Fruit fly (Drosophila melanogaster) whole organism, embryonic: Measurements from ENCODE around the gene CG42854.
A peak's percentile ranks its signal among the peaks of the same experiment; 100 is the strongest.

Experiments used
- B-H2 ChIP-seq: fragments of 200-800 bp; sonication (Bioruptor generic); optimal IDR thresholded peaks from 2 replicates; lab custom pipeline; 2018; ENCODE audit warnings: missing biosample characterization, mild to moderate bottlenecking, missing genetic modification characterization
- CG10209 ChIP-seq: fragments of 200-800 bp; sonication (Bioruptor generic); optimal IDR thresholded peaks from 3 replicates; lab custom pipeline; 2017; ENCODE audit warnings: missing biosample characterization, mild to moderate bottlenecking, missing genetic modification characterization, missing genetic modification reagents
- CG10321 ChIP-seq: fragments of 200-800 bp; sonication (Bioruptor generic); IDR thresholded peaks from 2 replicates; pipeline ENCODE4 v1.3.6; 2022; ENCODE audit warnings: missing biosample characterization, missing genetic modification characterization
- CG11398 ChIP-seq: fragments of 200-800 bp; sonication (Bioruptor generic); optimal IDR thresholded peaks from 2 replicates; lab custom pipeline; 2016; ENCODE audit warnings: missing biosample characterization, missing genetic modification characterization
- CG11695 ChIP-seq: fragments of 200-800 bp; sonication (Bioruptor generic); IDR thresholded peaks from 3 replicates; pipeline ENCODE4 v1.3.6; 2022; ENCODE audit warnings: missing biosample characterization, missing genetic modification characterization
- CG12071 ChIP-seq: fragments of 200-800 bp; sonication (Bioruptor generic); optimal IDR thresholded peaks from 3 replicates; lab custom pipeline; 2018; ENCODE audit warnings: missing biosample characterization, mild to moderate bottlenecking, missing genetic modification characterization
- CG12104 ChIP-seq: fragments of 200-800 bp; sonication (Bioruptor generic); optimal IDR thresholded peaks from 3 replicates; lab custom pipeline; 2016; ENCODE audit warnings: missing biosample characterization, missing genetic modification characterization
- CG12659 ChIP-seq: fragments of 200-800 bp; sonication (Bioruptor generic); optimal IDR thresholded peaks from 3 replicates; lab custom pipeline; 2017; ENCODE audit warnings: mild to moderate bottlenecking, missing biosample characterization, missing genetic modification reagents, missing genetic modification characterization
- CG13296 ChIP-seq: fragments of 200-800 bp; sonication (Bioruptor generic); optimal IDR thresholded peaks from 3 replicates; lab custom pipeline; 2018; ENCODE audit warnings: missing biosample characterization, mild to moderate bottlenecking, missing genetic modification characterization
- CG13775 ChIP-seq: fragments of 200-800 bp; sonication (Bioruptor generic); optimal IDR thresholded peaks from 3 replicates; lab custom pipeline; 2017; ENCODE audit warnings: missing biosample characterization, mild to moderate bottlenecking, missing genetic modification characterization
- CG15011 ChIP-seq: fragments of 200-800 bp; sonication (Bioruptor generic); optimal IDR thresholded peaks from 3 replicates; lab custom pipeline; 2018; ENCODE audit warnings: missing biosample characterization, mild to moderate bottlenecking, missing genetic modification characterization
- CG17361 ChIP-seq: fragments of 200-800 bp; sonication (Bioruptor generic); IDR thresholded peaks from 3 replicates; pipeline ENCODE4 v1.3.6; 2022; ENCODE audit warnings: missing biosample characterization, missing genetic modification characterization
- CG18262 ChIP-seq: fragments of 200-800 bp; optimal IDR thresholded peaks from 3 replicates; lab custom pipeline; 2019; ENCODE audit warnings: missing biosample characterization, mild to moderate bottlenecking, missing genetic modification characterization, moderate library complexity
- CG18764 ChIP-seq: fragments of 200-800 bp; sonication (Bioruptor generic); optimal IDR thresholded peaks from 3 replicates; lab custom pipeline; 2016; ENCODE audit warnings: missing biosample characterization, missing genetic modification characterization
- CG2678 ChIP-seq: fragments of 200-800 bp; sonication (Bioruptor generic); optimal IDR thresholded peaks from 3 replicates; lab custom pipeline; 2019; ENCODE audit warnings: missing biosample characterization, mild to moderate bottlenecking, missing genetic modification characterization, moderate library complexity
- CG30020 ChIP-seq: fragments of 200-800 bp; optimal IDR thresholded peaks from 2 replicates; lab custom pipeline; 2019; ENCODE audit warnings: missing biosample characterization, mild to moderate bottlenecking, missing genetic modification characterization, moderate library complexity
- CG32772 ChIP-seq: fragments of 200-800 bp; sonication (Bioruptor generic); IDR thresholded peaks from 2 replicates; pipeline ENCODE4 v1.3.6; 2022; ENCODE audit warnings: missing biosample characterization, missing genetic modification characterization
- CG3281 ChIP-seq: fragments of 200-800 bp; sonication (Bioruptor generic); optimal IDR thresholded peaks from 3 replicates; lab custom pipeline; 2017; ENCODE audit warnings: missing biosample characterization, mild to moderate bottlenecking, missing genetic modification characterization
- CG34422 ChIP-seq: fragments of 200-800 bp; sonication (Bioruptor generic); IDR thresholded peaks from 3 replicates; pipeline ENCODE4 v1.3.6; 2022; ENCODE audit warnings: missing biosample characterization, missing genetic modification characterization
- CG3847 ChIP-seq: fragments of 200-800 bp; sonication (Bioruptor generic); IDR thresholded peaks from 2 replicates; pipeline ENCODE4 v1.3.6; 2022; ENCODE audit warnings: missing biosample characterization, missing genetic modification characterization
- CG4404 ChIP-seq: fragments of 200-800 bp; sonication (Bioruptor generic); IDR thresholded peaks from 2 replicates; pipeline ENCODE4 v1.3.6; 2022; ENCODE audit warnings: missing biosample characterization, missing genetic modification characterization
- CG6689 ChIP-seq: fragments of 200-800 bp; sonication (Bioruptor generic); IDR thresholded peaks from 2 replicates; pipeline ENCODE4 v1.3.6; 2022; ENCODE audit warnings: missing biosample characterization, missing genetic modification characterization
- CG7839 ChIP-seq: fragments of 200-800 bp; sonication (Bioruptor generic); optimal IDR thresholded peaks from 3 replicates; lab custom pipeline; 2018; ENCODE audit warnings: missing biosample characterization, mild to moderate bottlenecking, missing genetic modification characterization, moderate library complexity
- CG7963 ChIP-seq: fragments of 200-800 bp; sonication (Bioruptor generic); IDR thresholded peaks from 3 replicates; pipeline ENCODE4 v1.3.6; 2022; ENCODE audit warnings: missing biosample characterization, missing genetic modification characterization; ENCODE audit not compliant: partially characterized antibody
- Camta ChIP-seq: fragments of 200-800 bp; sonication (Bioruptor generic); optimal IDR thresholded peaks from 2 replicates; lab custom pipeline; 2016; ENCODE audit warnings: missing biosample characterization, missing genetic modification characterization
- D19B ChIP-seq: fragments of 200-800 bp; sonication (Bioruptor generic); optimal IDR thresholded peaks from 2 replicates; lab custom pipeline; 2017; ENCODE audit warnings: missing biosample characterization, mild to moderate bottlenecking, missing genetic modification characterization
- Elba2 ChIP-seq: fragments of 200-800 bp; sonication (Bioruptor generic); optimal IDR thresholded peaks from 3 replicates; lab custom pipeline; 2016; ENCODE audit warnings: missing biosample characterization, missing genetic modification characterization
- Ets65A ChIP-seq: fragments of 200-800 bp; sonication (Bioruptor generic); peaks from one replicate; lab custom pipeline; 2016; ENCODE audit warnings: missing biosample characterization, missing genetic modification characterization
- HHEX ChIP-seq: fragments of 200-800 bp; sonication (Bioruptor generic); optimal IDR thresholded peaks from 3 replicates; lab custom pipeline; 2017; ENCODE audit warnings: missing biosample characterization, mild to moderate bottlenecking, missing genetic modification characterization, missing genetic modification reagents
- Hey ChIP-seq: fragments of 200-800 bp; sonication (Bioruptor generic); optimal IDR thresholded peaks from 3 replicates; lab custom pipeline; 2018; ENCODE audit warnings: missing biosample characterization, mild to moderate bottlenecking, missing genetic modification characterization
- Med ChIP-seq: fragments of 200-800 bp; sonication (Bioruptor generic); peaks from one replicate; lab custom pipeline; 2016; ENCODE audit warnings: missing biosample characterization, missing genetic modification characterization, mild to moderate bottlenecking, inconsistent platforms, moderate library complexity
- Meics ChIP-seq: fragments of 200-800 bp; sonication (Bioruptor generic); optimal IDR thresholded peaks from 2 replicates; lab custom pipeline; 2017; ENCODE audit warnings: missing biosample characterization, mild to moderate bottlenecking, missing genetic modification characterization
- Pdp1 ChIP-seq, 2 experiments: fragments of 200-800 bp; sonication (Bioruptor generic); optimal IDR thresholded peaks; 3 replicates each; lab custom pipeline; 2016; ENCODE audit warnings: missing biosample characterization in 2 of 2, missing genetic modification characterization in 2 of 2, mild to moderate bottlenecking in 1 of 2, moderate library complexity in 1 of 2
- Ptx1 ChIP-seq: fragments of 200-800 bp; sonication (Bioruptor generic); IDR thresholded peaks from 2 replicates; pipeline ENCODE4 v1.3.6; 2022; ENCODE audit warnings: missing biosample characterization, missing genetic modification characterization
- Rfx ChIP-seq: fragments of 200-800 bp; sonication (Bioruptor generic); IDR thresholded peaks from 2 replicates; pipeline ENCODE4 v1.3.6; 2022; ENCODE audit warnings: missing biosample characterization, missing genetic modification characterization
- Six4 ChIP-seq: fragments of 200-800 bp; sonication (Bioruptor generic); optimal IDR thresholded peaks from 2 replicates; lab custom pipeline; 2016; ENCODE audit warnings: missing biosample characterization, missing genetic modification characterization
- Sry-β ChIP-seq: fragments of 200-800 bp; sonication (Bioruptor generic); optimal IDR thresholded peaks from 2 replicates; lab custom pipeline; 2018; ENCODE audit warnings: missing biosample characterization, mild to moderate bottlenecking, missing genetic modification characterization, moderate library complexity
- Trl ChIP-seq, 3 experiments: fragments of >200 bp in 2 of 3; fragments of 200-800 bp in 1 of 3; sonication (Bioruptor generic) in 1 of 3; optimal IDR thresholded peaks; 2 replicates in 1 of 3; 3 replicates in 2 of 3; lab custom pipeline; 2016 to 2017; ENCODE audit warnings: missing biosample characterization in 1 of 3, missing genetic modification characterization in 1 of 3
- Usf ChIP-seq: fragments of 200-800 bp; sonication (Bioruptor generic); optimal IDR thresholded peaks from 2 replicates; lab custom pipeline; 2017; ENCODE audit warnings: missing genotype, missing biosample characterization, missing genetic modification characterization
- Xbp1 ChIP-seq: fragments of 200-800 bp; sonication (Bioruptor generic); optimal IDR thresholded peaks from 3 replicates; lab custom pipeline; 2016; ENCODE audit warnings: missing biosample characterization, mild to moderate bottlenecking, missing genetic modification characterization
- al ChIP-seq: fragments of 200-800 bp; sonication (Bioruptor generic); IDR thresholded peaks from 2 replicates; pipeline ENCODE4 v1.3.6; 2022; ENCODE audit warnings: missing biosample characterization, missing genetic modification characterization
- ato ChIP-seq: fragments of 200-800 bp; sonication (Bioruptor generic); IDR thresholded peaks from 2 replicates; pipeline ENCODE4 v1.3.6; 2022; ENCODE audit warnings: missing biosample characterization, missing genetic modification characterization; ENCODE audit not compliant: partially characterized antibody
- bsh ChIP-seq, 2 experiments: fragments of 200-800 bp; sonication (Bioruptor generic); optimal IDR thresholded peaks; 2 replicates each; lab custom pipeline; 2017 to 2018; ENCODE audit warnings: mild to moderate bottlenecking in 2 of 2, missing biosample characterization in 2 of 2, missing genetic modification characterization in 2 of 2, moderate library complexity in 1 of 2
- btn ChIP-seq: fragments of 200-800 bp; sonication (Bioruptor generic); optimal IDR thresholded peaks from 2 replicates; lab custom pipeline; 2016; ENCODE audit warnings: missing biosample characterization, missing genetic modification characterization
- cas ChIP-seq: fragments of 200-800 bp; sonication (Bioruptor generic); IDR thresholded peaks from 2 replicates; pipeline ENCODE4 v1.3.6; 2022; ENCODE audit warnings: missing biosample characterization, missing genetic modification characterization
- dysf ChIP-seq: fragments of 200-800 bp; sonication (Bioruptor generic); IDR thresholded peaks from 3 replicates; pipeline ENCODE4 v1.3.6; 2022; ENCODE audit warnings: missing biosample characterization, missing genetic modification characterization
- hbn ChIP-seq: fragments of 200-800 bp; sonication (Bioruptor generic); IDR thresholded peaks from 2 replicates; pipeline ENCODE4 v1.3.6; 2022; ENCODE audit warnings: missing biosample characterization, missing genetic modification characterization; ENCODE audit not compliant: partially characterized antibody
- lilli ChIP-seq: fragments of 200-800 bp; sonication (Bioruptor generic); optimal IDR thresholded peaks from 3 replicates; lab custom pipeline; 2016; ENCODE audit warnings: missing biosample characterization, missing genetic modification characterization
- pnt ChIP-seq: fragments of 200-800 bp; sonication (Bioruptor generic); optimal IDR thresholded peaks from 3 replicates; lab custom pipeline; 2016; ENCODE audit warnings: missing biosample characterization, missing genetic modification characterization
- row ChIP-seq: fragments of 200-800 bp; sonication (Bioruptor generic); IDR thresholded peaks from 3 replicates; pipeline ENCODE4 v1.3.6; 2022; ENCODE audit warnings: missing biosample characterization, missing genetic modification characterization
- unpg ChIP-seq: fragments of 200-800 bp; sonication (Bioruptor generic); optimal IDR thresholded peaks from 3 replicates; lab custom pipeline; 2018; ENCODE audit warnings: missing biosample characterization, mild to moderate bottlenecking, missing genetic modification characterization, moderate library complexity

The CG42854 gene

DNA sequence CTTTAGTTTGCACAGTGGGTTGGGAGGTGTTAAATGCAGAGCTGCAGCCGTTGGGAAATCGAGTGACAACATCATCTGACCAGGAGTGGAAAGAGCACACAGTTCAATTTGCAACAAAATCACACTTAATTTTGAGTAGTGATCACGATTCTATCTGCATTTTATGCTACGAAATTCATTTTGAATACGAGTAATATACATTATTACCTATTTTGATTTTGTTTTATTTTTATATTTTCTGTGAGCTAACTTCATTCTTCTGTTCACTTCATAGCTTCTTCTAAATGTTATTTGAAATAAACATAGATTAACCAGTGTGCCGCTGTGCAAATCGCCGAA, 20.2 kb downstream of the CG42854 start, which contains the start of gene CG10598 (continued):
- TF ChIP-seq Usf (GFP tag; lab: Kevin White, UChicago), result peak; percentile 10
- no peak for TF ChIP-seq pnt (GFP tag; lab: Kevin White, UChicago)
- TF ChIP-seq B-H2 (GFP tag; lab: Kevin White, UChicago), result no peak
- TF ChIP-seq D19B, result peak; percentile 1
- TF ChIP-seq CG13775 (GFP tag; lab: Kevin White, UChicago), result no peak
- peak; percentile 29; the same call in 1 of the 2 replicates for TF ChIP-seq Ptx1 (GFP tag; lab: Robert Waterston, UW)
- no peak for TF ChIP-seq CG12104 (GFP tag; lab: Kevin White, UChicago)
- TF ChIP-seq CG11398 (GFP tag; lab: Kevin White, UChicago), result no peak
- TF ChIP-seq dysf (GFP tag; lab: Robert Waterston, UW), result peak; percentile 54; the same call in 2 of the 3 replicates
- TF ChIP-seq CG6689 (GFP tag; lab: Robert Waterston, UW), result no peak
- TF ChIP-seq al (GFP tag; lab: Robert Waterston, UW), result 0 out of 2 replicates have a peak, but pooled peaks have one; percentile 25
- no peak for TF ChIP-seq Hey (tag; lab: Kevin White, UChicago)
- peak; percentile 11 for TF ChIP-seq CG12659 (GFP tag; lab: Kevin White, UChicago)
- TF ChIP-seq btn (GFP tag; lab: Kevin White, UChicago), result no peak
- TF ChIP-seq CG10209, result peak; percentile 3
- no peak for TF ChIP-seq HHEX (GFP tag; lab: Kevin White, UChicago)
- no peak for TF ChIP-seq CG18262
- peak; percentile 37 for TF ChIP-seq CG7839 (tag; lab: Kevin White, UChicago)
- no peak for TF ChIP-seq hbn (GFP tag; lab: Robert Waterston, UW)
- TF ChIP-seq Elba2 (GFP tag; lab: Kevin White, UChicago), result no peak
- TF ChIP-seq Camta, result no peak
- no peak for TF ChIP-seq CG3847 (GFP tag; lab: Robert Waterston, UW)
- peak; percentile 10 for TF ChIP-seq unpg (GFP tag; lab: Kevin White, UChicago)
- TF ChIP-seq Meics, result peak; percentile 25
- peak; percentile 50 for TF ChIP-seq Rfx (GFP tag; lab: Robert Waterston, UW)
- no peak for TF ChIP-seq Six4 (GFP tag; lab: Kevin White, UChicago)
- TF ChIP-seq CG2678 (tag; lab: Kevin White, UChicago), result peak; percentile 35
- 0 out of 3 replicates have a peak, but pooled peaks have one; percentile 12 for TF ChIP-seq CG17361 (GFP tag; lab: Robert Waterston, UW)
- TF ChIP-seq row, result 0 out of 3 replicates have a peak, but pooled peaks have one; percentile 32
- TF ChIP-seq ato (GFP tag; lab: Robert Waterston, UW), result no peak
- no peak for TF ChIP-seq cas
- no peak for TF ChIP-seq CG34422 (GFP tag; lab: Robert Waterston, UW)
- no peak for TF ChIP-seq CG18764 (GFP tag; lab: Kevin White, UChicago)
- TF ChIP-seq CG7963 (GFP tag; lab: Robert Waterston, UW), result no peak
- no peak for TF ChIP-seq CG13296 (GFP tag; lab: Kevin White, UChicago)
- TF ChIP-seq Xbp1 (GFP tag; lab: Kevin White, UChicago), result no peak
- peak; percentile 9 for TF ChIP-seq lilli (GFP tag; lab: Kevin White, UChicago)
- no peak for TF ChIP-seq Sry-β (GFP tag; lab: Kevin White, UChicago)
- 0 out of 3 replicates have a peak, but pooled peaks have one; percentile 31 for TF ChIP-seq CG11695
- no peak for TF ChIP-seq Trl (optimal IDR thresholded peaks at IDR 0.05; lab: Kevin White, UChicago)
- no peak for TF ChIP-seq Trl (GFP tag; optimal IDR thresholded peaks at IDR 0.05; lab: Kevin White, UChicago)
- TF ChIP-seq CG30020, result no peak
- TF ChIP-seq Pdp1 (GFP tag; optimal IDR thresholded peaks at IDR 0.05; lab: Kevin White, UChicago), result peak in 1 of 2 experiments; percentile 1
- no peak for TF ChIP-seq CG4404 (GFP tag; lab: Robert Waterston, UW)
- peak; percentile 85 for TF ChIP-seq Ets65A (GFP tag; lab: Kevin White, UChicago)
- no peak for TF ChIP-seq CG15011 (GFP tag; lab: Kevin White, UChicago)
- peak; percentile 12 for TF ChIP-seq CG3281
- no peak for TF ChIP-seq CG12071 (GFP tag; lab: Kevin White, UChicago)
- TF ChIP-seq CG32772, result 0 out of 2 replicates have a peak, but pooled peaks have one; percentile 15
- no peak for TF ChIP-seq CG10321 (GFP tag; lab: Robert Waterston, UW)
- peak; percentile 77 for TF ChIP-seq Med
- TF ChIP-seq bsh (GFP tag; optimal IDR thresholded peaks at IDR 0.05; lab: Kevin White, UChicago), result no peak
